Worm (Caenorhabditis elegans) whole organism, L2 larva: ENCODE data around the gene ZC266.1.
A peak's percentile ranks its signal among the peaks of the same experiment; 100 is the strongest.

Experiments
- C34F6.9 ChIP-seq: fragments of 150-350 bp; optimal IDR thresholded peaks from 2 replicates; lab custom pipeline; 2014; ENCODE audit warnings: missing biosample characterization, missing genetic modification characterization
- F13H6.1 ChIP-seq: sonication (generic microtip); optimal IDR thresholded peaks from 2 replicates; lab custom pipeline; 2016; ENCODE audit warnings: missing genetic modification characterization, missing compliant biosample characterization
- Y55F3AM.14 ChIP-seq: fragments of 200-800 bp; sonication (Bioruptor generic); optimal IDR thresholded peaks from 2 replicates; lab custom pipeline; 2018; ENCODE audit warnings: mild to moderate bottlenecking, missing genetic modification characterization, missing compliant biosample characterization
- alr-1 ChIP-seq: fragments of 150-350 bp; optimal IDR thresholded peaks from 2 replicates; lab custom pipeline; 2014; ENCODE audit warnings: missing biosample characterization, missing genetic modification characterization
- aly-2 ChIP-seq: fragments of 150-350 bp; optimal IDR thresholded peaks from 2 replicates; lab custom pipeline; 2014; ENCODE audit warnings: missing biosample characterization, missing genetic modification characterization
- ama-1 ChIP-seq: fragments of 150-350 bp; optimal IDR thresholded peaks from 2 replicates; lab custom pipeline; 2018; ENCODE audit warnings: inconsistent platforms
- blmp-1 ChIP-seq: sonication (generic microtip); optimal IDR thresholded peaks from 2 replicates; lab custom pipeline; 2017; ENCODE audit warnings: missing genetic modification characterization, mild to moderate bottlenecking, missing compliant biosample characterization, antibody characterized with exemption, moderate library complexity; ENCODE audit not compliant: insufficient read depth
- ceh-16 ChIP-seq: fragments of 150-350 bp; optimal IDR thresholded peaks from 2 replicates; lab custom pipeline; 2014; ENCODE audit warnings: missing biosample characterization, missing genetic modification characterization
- ceh-82 ChIP-seq: fragments of 150-350 bp; optimal IDR thresholded peaks from 2 replicates; lab custom pipeline; 2014; ENCODE audit warnings: missing biosample characterization, missing genetic modification characterization
- crh-2 ChIP-seq: sonication (generic microtip); optimal IDR thresholded peaks from 2 replicates; lab custom pipeline; 2017; ENCODE audit warnings: missing biosample characterization, missing genetic modification characterization
- egl-27 ChIP-seq: sonication (generic microtip); optimal IDR thresholded peaks from 3 replicates; lab custom pipeline; 2017; ENCODE audit warnings: missing biosample characterization, missing genetic modification reagents, missing genetic modification characterization
- gmeb-1 ChIP-seq: fragments of 150-350 bp; optimal IDR thresholded peaks from 2 replicates; lab custom pipeline; 2014; ENCODE audit warnings: missing biosample characterization, missing genetic modification characterization
- lin-13 ChIP-seq: fragments of 150-350 bp; optimal IDR thresholded peaks from 2 replicates; lab custom pipeline; 2014; ENCODE audit warnings: missing biosample characterization, missing genetic modification reagents, missing genetic modification characterization
- lin-39 ChIP-seq: fragments of 150-350 bp; optimal IDR thresholded peaks from 2 replicates; lab custom pipeline; 2014; ENCODE audit warnings: missing biosample characterization, missing genetic modification reagents, missing genetic modification characterization
- lsy-2 ChIP-seq, 2 experiments: fragments of 150-350 bp in 1 of 2; sonication (generic microtip) in 1 of 2; optimal IDR thresholded peaks; 2 replicates each; lab custom pipeline; 2014 to 2017; ENCODE audit warnings: missing biosample characterization in 2 of 2, missing genetic modification characterization in 2 of 2
- mab-5 ChIP-seq: fragments of 150-350 bp; optimal IDR thresholded peaks from 2 replicates; lab custom pipeline; 2014; ENCODE audit warnings: missing biosample characterization, missing genetic modification characterization
- mbf-1 ChIP-seq: sonication (generic microtip); optimal IDR thresholded peaks from 2 replicates; lab custom pipeline; 2017; ENCODE audit warnings: missing biosample characterization, missing genetic modification characterization
- nhr-10 ChIP-seq: sonication (generic microtip); optimal IDR thresholded peaks from 2 replicates; lab custom pipeline; 2017; ENCODE audit warnings: missing biosample characterization, missing genetic modification characterization
- nhr-12 ChIP-seq: fragments of 150-350 bp; optimal IDR thresholded peaks from 2 replicates; lab custom pipeline; 2014; ENCODE audit warnings: missing biosample characterization, missing genetic modification characterization
- nhr-129 ChIP-seq: fragments of 150-350 bp; optimal IDR thresholded peaks from 2 replicates; lab custom pipeline; 2014; ENCODE audit warnings: missing biosample characterization, missing genetic modification characterization
- nhr-21 ChIP-seq: fragments of 150-350 bp; optimal IDR thresholded peaks from 2 replicates; lab custom pipeline; 2014; ENCODE audit warnings: missing biosample characterization, missing genetic modification characterization
- nhr-23 ChIP-seq: fragments of 150-350 bp; optimal IDR thresholded peaks from 2 replicates; lab custom pipeline; 2014; ENCODE audit warnings: missing biosample characterization, missing genetic modification reagents, missing genetic modification characterization
- nhr-237 ChIP-seq: fragments of 150-350 bp; optimal IDR thresholded peaks from 2 replicates; lab custom pipeline; 2014; ENCODE audit warnings: missing biosample characterization, missing genetic modification characterization
- nhr-25 ChIP-seq: fragments of 150-350 bp; sonication (generic microtip); optimal IDR thresholded peaks from 3 replicates; lab custom pipeline; 2014; ENCODE audit warnings: missing biosample characterization, missing genetic modification characterization
- skn-1 ChIP-seq: sonication (generic microtip); optimal IDR thresholded peaks from 2 replicates; lab custom pipeline; 2017; ENCODE audit warnings: missing biosample characterization, missing genetic modification characterization
- sma-9 ChIP-seq, 2 experiments: fragments of 150-350 bp in 1 of 2; sonication (generic microtip) in 1 of 2; optimal IDR thresholded peaks; 2 replicates each; lab custom pipeline; 2014 to 2016; ENCODE audit warnings: missing genetic modification characterization in 2 of 2, mild to moderate bottlenecking in 1 of 2, missing biosample characterization in 1 of 2, missing compliant biosample characterization in 1 of 2, missing genetic modification reagents in 1 of 2, moderate library complexity in 1 of 2
- unc-39 ChIP-seq: fragments of 150-350 bp; optimal IDR thresholded peaks from 2 replicates; lab custom pipeline; 2014; ENCODE audit warnings: missing biosample characterization, missing genetic modification characterization
- unc-55 ChIP-seq: fragments of 150-350 bp; sonication (generic microtip); optimal IDR thresholded peaks from 3 replicates; lab custom pipeline; 2014; ENCODE audit warnings: missing biosample characterization, missing genetic modification reagents, missing genetic modification characterization
- unc-62 ChIP-seq: fragments of 150-350 bp; optimal IDR thresholded peaks from 2 replicates; lab custom pipeline; 2014; ENCODE audit warnings: missing biosample characterization, missing genetic modification reagents, missing genetic modification characterization
- ztf-1 ChIP-seq: fragments of 200-800 bp; sonication (Bioruptor generic); conservative IDR thresholded peaks from 2 replicates; pipeline ENCODE4 v1.3.6; 2022; ENCODE audit warnings: missing genetic modification characterization, missing compliant biosample characterization
- ztf-4 ChIP-seq: fragments of 150-350 bp; optimal IDR thresholded peaks from 2 replicates; lab custom pipeline; 2014; ENCODE audit warnings: missing biosample characterization, missing genetic modification characterization

Gene ZC266.1

ce11 chrV:4693282-4693588 lies 6.9 kb downstream of the ZC266.1 start:
- TF ChIP-seq C34F6.9 (tag; lab: Kevin White, UChicago) (no peak), lin-39 (no peak), sma-9 (GFP tag; optimal IDR thresholded peaks at IDR 0.05; lab: Kevin White, UChicago) (peak; percentile 62), sma-9 (tag; optimal IDR thresholded peaks at IDR 0.05; lab: Kevin White, UChicago) (no peak), ztf-4 (no peak), nhr-129 (tag; lab: Kevin White, UChicago) (peak; percentile 62), lsy-2 (tag; optimal IDR thresholded peaks at IDR 0.05; lab: Kevin White, UChicago) (peak in 1 of 2 experiments; percentile 39), nhr-23 (tag; lab: Kevin White, UChicago) (no peak), blmp-1 (tag; lab: Kevin White, UChicago) (no peak), nhr-21 (tag; lab: Kevin White, UChicago) (no peak), mab-5 (tag; lab: Kevin White, UChicago) (no peak), ceh-16 (tag; lab: Kevin White, UChicago) (no peak)

DNA sequence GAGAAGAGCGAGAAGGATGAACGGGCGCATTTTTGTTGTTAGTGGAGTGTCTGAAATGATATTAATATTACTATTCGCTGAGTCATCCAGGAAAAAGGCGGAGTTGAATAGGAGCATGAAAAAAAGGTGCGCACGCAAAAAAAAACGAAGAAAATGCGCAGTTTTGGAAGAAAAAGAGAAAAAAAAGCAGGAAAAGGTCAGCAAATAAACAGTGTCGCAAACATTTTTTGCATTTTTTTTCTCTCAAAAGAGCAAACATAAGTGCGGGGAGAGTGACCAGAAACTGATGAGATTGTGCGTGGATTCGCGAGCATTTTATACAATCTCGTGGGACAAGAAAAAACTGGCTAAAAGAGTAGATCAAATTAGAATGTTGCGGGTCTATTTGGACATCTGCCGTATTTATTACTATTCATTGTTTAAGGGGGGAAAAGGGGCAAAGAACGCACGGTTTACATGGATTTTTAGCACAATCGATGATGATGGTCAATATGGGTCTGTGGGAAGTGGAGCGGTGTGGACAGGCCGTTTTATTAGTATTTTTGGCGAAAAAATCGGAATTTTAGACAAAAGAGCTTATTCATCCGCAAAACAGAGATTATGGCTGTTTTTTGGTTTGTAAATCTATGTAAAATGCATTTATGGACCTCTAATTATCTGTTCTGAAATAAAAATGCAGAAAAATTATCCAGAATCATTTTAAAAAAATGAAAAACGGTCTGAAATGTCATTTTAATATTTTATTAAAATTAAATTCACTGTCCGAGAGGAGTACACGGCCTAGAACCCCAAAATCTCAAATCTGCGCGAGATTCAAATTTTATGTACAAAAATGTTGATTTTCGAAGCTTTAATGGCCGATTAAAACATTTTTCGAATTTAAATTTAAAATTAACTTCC lies 7.5 kb downstream of the ZC266.1 start, which contains the start of gene cpg-8:
Gene cpg-8, minus strand, starts transcription at position 51 of the 900 bp plus-strand sequence.
- TF ChIP-seq C34F6.9 (tag; lab: Kevin White, UChicago) = peak; percentile 10
- TF ChIP-seq skn-1 (tag; lab: Kevin White, UChicago) = no peak
- no peak for TF ChIP-seq Y55F3AM.14 (GFP tag; lab: Kevin White, UChicago)
- no peak for TF ChIP-seq ztf-1 (GFP tag; lab: Robert Waterston, UW)
- no peak for TF ChIP-seq mab-5 (tag; lab: Kevin White, UChicago)
- no peak for TF ChIP-seq ztf-4
- no peak for TF ChIP-seq blmp-1 (tag; lab: Kevin White, UChicago)
- peak; percentile 64 for TF ChIP-seq gmeb-1 (tag; lab: Kevin White, UChicago)
- no peak for TF ChIP-seq nhr-237 (tag; lab: Kevin White, UChicago)
- TF ChIP-seq unc-39 = no peak
- no peak for TF ChIP-seq unc-55 (GFP tag; lab: Kevin White, UChicago)

DNA sequence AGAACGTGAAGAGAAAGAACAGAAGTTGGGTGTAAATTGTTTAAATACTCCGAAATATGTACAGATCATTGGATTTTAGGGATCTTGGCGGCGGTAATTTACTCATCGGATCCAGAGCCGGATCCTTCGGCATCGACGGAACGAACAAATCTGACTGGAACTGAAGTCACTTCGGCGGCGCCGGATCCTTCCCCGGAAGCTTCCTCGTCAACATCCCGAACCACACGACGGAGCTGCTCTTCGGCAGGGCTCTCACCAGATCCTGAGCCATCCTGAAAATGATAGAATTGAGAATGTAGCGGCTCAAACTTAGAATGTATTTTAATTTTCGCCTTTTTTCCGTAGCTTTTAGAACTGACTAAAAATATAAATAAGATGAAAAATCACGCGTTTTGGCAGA lies 8.4 kb downstream of the ZC266.1 start:
- TF ChIP-seq egl-27 (tag; lab: Kevin White, UChicago) (no peak), skn-1 (tag; lab: Kevin White, UChicago) (no peak), Y55F3AM.14 (GFP tag; lab: Kevin White, UChicago) (no peak), nhr-25 (tag; lab: Kevin White, UChicago) (no peak), unc-55 (GFP tag; lab: Kevin White, UChicago) (no peak), unc-62 (no peak), ztf-1 (GFP tag; lab: Robert Waterston, UW) (no peak), ceh-16 (tag; lab: Kevin White, UChicago) (no peak), crh-2 (tag; lab: Kevin White, UChicago) (no peak), C34F6.9 (tag; lab: Kevin White, UChicago) (no peak), nhr-21 (tag; lab: Kevin White, UChicago) (no peak), unc-39 (no peak), nhr-10 (tag; lab: Kevin White, UChicago) (no peak)

- TF ChIP-seq aly-2 (tag; lab: Kevin White, UChicago) (no peak), ama-1 (lab: Kevin White, UChicago) (peak; percentile 49), lin-13 (GFP tag; lab: Kevin White, UChicago) (no peak), unc-55 (GFP tag; lab: Kevin White, UChicago) (no peak), F13H6.1 (tag; lab: Kevin White, UChicago) (no peak), nhr-129 (tag; lab: Kevin White, UChicago) (no peak), Y55F3AM.14 (GFP tag; lab: Kevin White, UChicago) (peak; percentile 68)
Measured at ce11 chrV:4689234-4689633, 10.9 kb downstream of the ZC266.1 start, which contains the start of gene K03B4.1. Gene K03B4.1, plus strand, starts transcription at chrV:4689330.

ce11 chrV:4687944-4688505 lies 12.1 kb downstream of the ZC266.1 start, which contains the start of gene K03B4.2:
Gene K03B4.2, plus strand, starts transcription at chrV:4687994.
- TF ChIP-seq skn-1 (tag; lab: Kevin White, UChicago) = no peak
- TF ChIP-seq crh-2 (tag; lab: Kevin White, UChicago) = peak; percentile 2
- peak; percentile 31 for TF ChIP-seq ama-1 (lab: Kevin White, UChicago)
- TF ChIP-seq alr-1 = no peak
- TF ChIP-seq ceh-82 (tag; lab: Kevin White, UChicago) = no peak
- TF ChIP-seq Y55F3AM.14 (GFP tag; lab: Kevin White, UChicago) = peak; percentile 33
- TF ChIP-seq mbf-1 (tag; lab: Kevin White, UChicago) = no peak
- TF ChIP-seq nhr-12 (tag; lab: Kevin White, UChicago) = no peak
